Worm (Caenorhabditis elegans) whole organism, L4 larva: ENCODE results near the gene mltn-6.

Experiments used
- F37D6.2 ChIP-seq: sonication (generic microtip); optimal IDR thresholded peaks from 2 replicates; lab custom pipeline; 2016; ENCODE audit warnings: mild to moderate bottlenecking, missing genetic modification characterization, missing compliant biosample characterization
- R02D3.7 ChIP-seq: fragments of 150-350 bp; sonication (generic microtip); optimal IDR thresholded peaks from 3 replicates; lab custom pipeline; 2014; ENCODE audit warnings: missing biosample characterization, missing genetic modification characterization
- daf-12 ChIP-seq: fragments of 150-350 bp; optimal IDR thresholded peaks from 2 replicates; lab custom pipeline; 2014; ENCODE audit warnings: missing biosample characterization, missing genetic modification reagents, missing genetic modification characterization
- fkh-10 ChIP-seq: fragments of 150-350 bp; optimal IDR thresholded peaks from 2 replicates; lab custom pipeline; 2014; ENCODE audit warnings: missing biosample characterization, missing genetic modification reagents, missing genetic modification characterization
- jun-1 ChIP-seq: fragments of 150-350 bp; optimal IDR thresholded peaks from 2 replicates; lab custom pipeline; 2014; ENCODE audit warnings: missing biosample characterization, missing genetic modification reagents, missing genetic modification characterization
- lin-13 ChIP-seq: fragments of 150-350 bp; optimal IDR thresholded peaks from 2 replicates; lab custom pipeline; 2014; ENCODE audit warnings: missing biosample characterization, missing genetic modification reagents, missing genetic modification characterization
- mep-1 ChIP-seq: fragments of 150-350 bp; sonication (generic microtip); optimal IDR thresholded peaks from 3 replicates; lab custom pipeline; 2014; ENCODE audit warnings: missing biosample characterization, missing genetic modification characterization
- nhr-10 ChIP-seq: fragments of 150-350 bp; optimal IDR thresholded peaks from 2 replicates; lab custom pipeline; 2014; ENCODE audit warnings: missing biosample characterization, missing genetic modification characterization
- nhr-25 ChIP-seq: sonication (generic microtip); optimal IDR thresholded peaks from 2 replicates; lab custom pipeline; 2017; ENCODE audit warnings: missing genetic modification characterization, mild to moderate bottlenecking, missing compliant biosample characterization, antibody characterized with exemption, moderate library complexity, borderline replicate concordance; ENCODE audit not compliant: insufficient read depth
- snpc-4 ChIP-seq: fragments of 150-350 bp; optimal IDR thresholded peaks from 2 replicates; lab custom pipeline; 2014; ENCODE audit warnings: missing biosample characterization, missing genetic modification characterization

- TF ChIP-seq fkh-10 (GFP tag; lab: Kevin White, UChicago) (no peak), lin-13 (GFP tag; lab: Kevin White, UChicago) (no peak), nhr-25 (no peak), R02D3.7 (tag; lab: Kevin White, UChicago) (no peak), mep-1 (tag; lab: Kevin White, UChicago) (no peak), daf-12 (no peak), F37D6.2 (tag; lab: Kevin White, UChicago) (no peak), snpc-4 (tag; lab: Kevin White, UChicago) (no peak), nhr-10 (no peak), jun-1 (no peak)
These were observed 5.3 kb downstream of the mltn-6 start, which contains the start of gene mltn-7 for ce11 chrV:370033-370432.
